Fruit fly (Drosophila melanogaster) whole organism, embryonic: ENCODE data around the gene CG15641.
A peak's percentile ranks its signal among the peaks of the same experiment; 100 is the strongest.

Experiments used
- CG7786 ChIP-seq: fragments of 200-800 bp; sonication (Bioruptor generic); optimal IDR thresholded peaks from 2 replicates; lab custom pipeline; 2016; ENCODE audit warnings: missing biosample characterization, missing genetic modification characterization
- Rx ChIP-seq: fragments of 200-800 bp; sonication (Bioruptor generic); IDR thresholded peaks from 2 replicates; pipeline ENCODE4 v1.3.6; 2022; ENCODE audit warnings: missing biosample characterization, missing genetic modification characterization
- chinmo ChIP-seq: fragments of 200-800 bp; sonication (Bioruptor generic); IDR thresholded peaks from 4 replicates; pipeline ENCODE4 v1.3.6; 2022; ENCODE audit warnings: missing biosample characterization, missing genetic modification characterization; ENCODE audit not compliant: partially characterized antibody

DNA sequence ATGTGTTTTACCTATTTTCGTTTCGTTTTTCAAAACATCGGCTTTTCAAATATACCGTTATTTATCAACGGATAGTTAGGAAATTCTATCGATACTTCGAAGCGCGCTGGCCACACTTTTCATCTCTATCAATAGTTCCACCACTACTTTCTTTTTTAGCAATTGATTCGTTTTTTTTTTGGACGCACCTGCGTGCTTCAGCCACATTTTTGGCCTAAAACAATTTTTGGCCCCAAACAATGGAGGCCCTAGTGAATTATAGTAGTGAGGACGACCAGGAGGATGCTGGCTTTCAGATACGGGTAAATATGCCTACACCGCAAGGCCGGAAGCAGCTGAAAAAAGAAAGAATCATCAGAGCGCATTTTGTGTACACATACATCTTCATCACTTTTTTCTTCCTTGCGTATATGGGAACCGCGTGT, 14.6 kb downstream of the CG15641 start, which contains the start of gene CG6340:
- no peak for TF ChIP-seq Rx
- peak; percentile 75; the same call in 1 of the 4 replicates for TF ChIP-seq chinmo
- no peak for TF ChIP-seq CG7786 (GFP tag; lab: Kevin White, UChicago)
